Worm (Caenorhabditis elegans) whole organism, L4 larva: ENCODE data around the gene aakb-2.
A peak's percentile ranks its signal among the peaks of the same experiment; 100 is the strongest.

Source experiments
- duxl-1 ChIP-seq: sonication (generic microtip); optimal IDR thresholded peaks from 2 replicates; lab custom pipeline; 2016; ENCODE audit warnings: mild to moderate bottlenecking, missing genetic modification characterization, moderate library complexity, missing compliant biosample characterization; ENCODE audit not compliant: poor library complexity
- hmg-1.1 ChIP-seq: fragments of 200-800 bp; sonication (Bioruptor generic); IDR thresholded peaks from 2 replicates; pipeline ENCODE4 v1.3.6; 2022; ENCODE audit warnings: missing genetic modification reagents, missing genetic modification characterization, missing compliant biosample characterization
- lin-15B ChIP-seq: fragments of 150-350 bp; sonication (generic microtip); optimal IDR thresholded peaks from 3 replicates; lab custom pipeline; 2014; ENCODE audit warnings: missing biosample characterization, missing genetic modification characterization
- lin-38 ChIP-seq: fragments of 200-800 bp; sonication (Bioruptor generic); IDR thresholded peaks from 2 replicates; pipeline ENCODE4 v1.3.6; 2022; ENCODE audit warnings: missing genetic modification reagents, missing genetic modification characterization, missing compliant biosample characterization
- lir-3 ChIP-seq: sonication (generic microtip); optimal IDR thresholded peaks from 2 replicates; lab custom pipeline; 2016; ENCODE audit warnings: mild to moderate bottlenecking, missing genetic modification characterization, missing compliant biosample characterization

ce11 chrIII:11236788-11237187 is at the start of gene aakb-2, which contains the start of gene Y47D3A.14:
- TF ChIP-seq lin-15B (tag; lab: Kevin White, UChicago), result no peak
- TF ChIP-seq lin-38 (GFP tag; lab: Robert Waterston, UW), result peak; percentile 51
- TF ChIP-seq lir-3 (tag; lab: Kevin White, UChicago), result no peak
- TF ChIP-seq hmg-1.1 (GFP tag; lab: Robert Waterston, UW), result no peak
- no peak for TF ChIP-seq duxl-1
